Worm (Caenorhabditis elegans) whole organism, mixed stage, embryonic: Measurements from ENCODE around the gene srlf-30.

Experiments used
- blmp-1 ChIP-seq: fragments of 150-350 bp; optimal IDR thresholded peaks from 2 replicates; lab custom pipeline; 2014; ENCODE audit warnings: missing biosample characterization, missing genetic modification characterization
- ceh-83 ChIP-seq: fragments of 200-800 bp; sonication (Bioruptor generic); optimal IDR thresholded peaks from 2 replicates; lab custom pipeline; 2018; ENCODE audit warnings: mild to moderate bottlenecking, missing genetic modification characterization, missing compliant biosample characterization
- mep-1 ChIP-seq: fragments of 150-350 bp; optimal IDR thresholded peaks from 2 replicates; lab custom pipeline; 2017; ENCODE audit warnings: missing biosample characterization, missing genetic modification reagents, missing genetic modification characterization, inconsistent platforms
- tbx-8 ChIP-seq: fragments of 200-800 bp; sonication (Bioruptor generic); optimal IDR thresholded peaks from 2 replicates; lab custom pipeline; 2018; ENCODE audit warnings: mild to moderate bottlenecking, missing genetic modification characterization, moderate library complexity, missing compliant biosample characterization

DNA sequence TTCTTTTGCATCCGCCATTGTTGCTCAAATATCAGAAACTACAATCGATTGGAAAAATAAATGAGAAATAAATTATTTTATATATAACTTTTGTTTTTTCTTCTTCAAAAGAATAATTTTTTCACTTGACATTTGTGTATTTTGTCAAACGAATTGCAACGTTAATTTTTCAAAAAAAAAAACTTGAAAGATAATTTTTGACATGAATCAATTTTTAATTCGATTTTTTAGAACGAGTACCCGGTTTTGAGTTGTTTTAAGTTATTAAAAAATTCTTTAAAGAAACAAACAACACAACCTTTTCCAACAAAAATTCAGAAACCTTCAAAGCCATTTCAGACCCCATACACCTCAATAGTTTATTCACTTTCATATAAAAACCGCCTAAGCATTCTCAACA lies 15.9 kb upstream of the srlf-30 start, which contains the start of gene F13E9.5:
- TF ChIP-seq blmp-1 (tag; lab: Kevin White, UChicago) (no peak), tbx-8 (GFP tag; lab: Kevin White, UChicago) (no peak), mep-1 (tag; lab: Kevin White, UChicago) (no peak), ceh-83 (GFP tag; lab: Kevin White, UChicago) (no peak)
